Fruit fly (Drosophila melanogaster) whole organism, embryonic: Measurements from ENCODE around the gene slpr.

Source experiments
- ATbp ChIP-seq: fragments of 200-800 bp; sonication (Bioruptor generic); optimal IDR thresholded peaks from 2 replicates; lab custom pipeline; 2017; ENCODE audit warnings: missing biosample characterization, mild to moderate bottlenecking, missing genetic modification characterization, missing genetic modification reagents
- BtbVII ChIP-seq: fragments of 200-800 bp; sonication (Bioruptor generic); optimal IDR thresholded peaks from 3 replicates; lab custom pipeline; 2017; ENCODE audit warnings: missing biosample characterization, mild to moderate bottlenecking, missing genetic modification characterization
- C15 ChIP-seq: fragments of 200-800 bp; sonication (Bioruptor generic); IDR thresholded peaks from 3 replicates; pipeline ENCODE4 v1.3.6; 2022; ENCODE audit warnings: missing biosample characterization, missing genetic modification characterization
- CG10431 ChIP-seq: fragments of 200-800 bp; sonication (Bioruptor generic); optimal IDR thresholded peaks from 3 replicates; lab custom pipeline; 2018; ENCODE audit warnings: missing biosample characterization, mild to moderate bottlenecking, missing genetic modification characterization
- CG11085 ChIP-seq: fragments of 200-800 bp; sonication (Bioruptor generic); IDR thresholded peaks from 2 replicates; pipeline ENCODE4 v1.3.6; 2022; ENCODE audit warnings: missing biosample characterization, missing genetic modification characterization
- CG11398 ChIP-seq: fragments of 200-800 bp; sonication (Bioruptor generic); optimal IDR thresholded peaks from 2 replicates; lab custom pipeline; 2016; ENCODE audit warnings: missing biosample characterization, missing genetic modification characterization
- CG12942 ChIP-seq: fragments of 200-800 bp; sonication (Bioruptor generic); optimal IDR thresholded peaks from 3 replicates; lab custom pipeline; 2016; ENCODE audit warnings: missing biosample characterization, missing genetic modification characterization
- CG15011 ChIP-seq: fragments of 200-800 bp; sonication (Bioruptor generic); optimal IDR thresholded peaks from 3 replicates; lab custom pipeline; 2018; ENCODE audit warnings: missing biosample characterization, mild to moderate bottlenecking, missing genetic modification characterization
- CG15514 ChIP-seq: fragments of 200-800 bp; sonication (Bioruptor generic); optimal IDR thresholded peaks from 3 replicates; lab custom pipeline; 2017; ENCODE audit warnings: missing biosample characterization, missing genetic modification characterization, mild to moderate bottlenecking, moderate library complexity, missing genetic modification reagents
- CG15601 ChIP-seq: fragments of 200-800 bp; sonication (Bioruptor generic); optimal IDR thresholded peaks from 3 replicates; lab custom pipeline; 2019; ENCODE audit warnings: missing biosample characterization, mild to moderate bottlenecking, missing genetic modification characterization, moderate library complexity
- CG17186 ChIP-seq: fragments of 200-800 bp; sonication (Bioruptor generic); optimal IDR thresholded peaks from 3 replicates; lab custom pipeline; 2017; ENCODE audit warnings: missing biosample characterization, missing genetic modification reagents, missing genetic modification characterization
- CG2120 ChIP-seq: fragments of 200-800 bp; sonication (Bioruptor generic); optimal IDR thresholded peaks from 3 replicates; lab custom pipeline; 2016; ENCODE audit warnings: missing biosample characterization, missing genetic modification characterization
- CG31365 ChIP-seq: fragments of 200-800 bp; sonication (Bioruptor generic); optimal IDR thresholded peaks from 2 replicates; lab custom pipeline; 2018; ENCODE audit warnings: missing biosample characterization, mild to moderate bottlenecking, missing genetic modification characterization
- CG32772 ChIP-seq: fragments of 200-800 bp; sonication (Bioruptor generic); IDR thresholded peaks from 2 replicates; pipeline ENCODE4 v1.3.6; 2022; ENCODE audit warnings: missing biosample characterization, missing genetic modification characterization
- CG33557 ChIP-seq: fragments of 200-800 bp; sonication (Bioruptor generic); optimal IDR thresholded peaks from 2 replicates; lab custom pipeline; 2019; ENCODE audit warnings: missing biosample characterization, mild to moderate bottlenecking, missing genetic modification characterization, moderate library complexity
- CG34376 ChIP-seq: fragments of 200-800 bp; sonication (Bioruptor generic); optimal IDR thresholded peaks from 2 replicates; lab custom pipeline; 2018; ENCODE audit warnings: missing biosample characterization, mild to moderate bottlenecking, missing genetic modification characterization
- CG4360 ChIP-seq: fragments of 200-800 bp; sonication (Bioruptor generic); IDR thresholded peaks from 2 replicates; pipeline ENCODE4 v1.3.6; 2022; ENCODE audit warnings: missing biosample characterization, missing genetic modification characterization
- CG7963 ChIP-seq: fragments of 200-800 bp; sonication (Bioruptor generic); IDR thresholded peaks from 3 replicates; pipeline ENCODE4 v1.3.6; 2022; ENCODE audit warnings: missing biosample characterization, missing genetic modification characterization; ENCODE audit not compliant: partially characterized antibody
- CG7987 ChIP-seq: fragments of 200-800 bp; sonication (Bioruptor generic); optimal IDR thresholded peaks from 2 replicates; lab custom pipeline; 2018; ENCODE audit warnings: missing biosample characterization, mild to moderate bottlenecking, missing genetic modification characterization, moderate library complexity
- CG8290 ChIP-seq, 3 experiments: fragments of 200-800 bp; sonication (Bioruptor generic); optimal IDR thresholded peaks; 2 replicates each; lab custom pipeline; 2016 to 2019; ENCODE audit warnings: missing biosample characterization in 3 of 3, missing genetic modification characterization in 3 of 3, mild to moderate bottlenecking in 2 of 3, moderate library complexity in 1 of 3
- CG9817 ChIP-seq: fragments of 200-800 bp; sonication (Bioruptor generic); optimal IDR thresholded peaks from 2 replicates; lab custom pipeline; 2018; ENCODE audit warnings: missing biosample characterization, mild to moderate bottlenecking, missing genetic modification characterization, moderate library complexity
- CTCF ChIP-seq: fragments of 200-800 bp; sonication (Bioruptor generic); optimal IDR thresholded peaks from 2 replicates; lab custom pipeline; 2017; ENCODE audit warnings: missing biosample characterization, mild to moderate bottlenecking, missing genetic modification characterization, moderate library complexity
- HLH54F ChIP-seq: fragments of 200-800 bp; sonication (Bioruptor generic); optimal IDR thresholded peaks from 3 replicates; lab custom pipeline; 2016; ENCODE audit warnings: missing biosample characterization, missing genetic modification characterization
- HLHmδ ChIP-seq: fragments of 200-800 bp; sonication (Bioruptor generic); optimal IDR thresholded peaks from 2 replicates; lab custom pipeline; 2018; ENCODE audit warnings: missing biosample characterization, mild to moderate bottlenecking, missing genetic modification characterization, moderate library complexity
- Hr3 ChIP-seq: fragments of 200-800 bp; sonication (Bioruptor generic); optimal IDR thresholded peaks from 3 replicates; lab custom pipeline; 2016; ENCODE audit warnings: missing biosample characterization, missing genetic modification characterization
- Hr39 ChIP-seq: fragments of >200 bp; optimal IDR thresholded peaks from 2 replicates; lab custom pipeline; 2017
- Meics ChIP-seq: fragments of 200-800 bp; sonication (Bioruptor generic); optimal IDR thresholded peaks from 2 replicates; lab custom pipeline; 2017; ENCODE audit warnings: missing biosample characterization, mild to moderate bottlenecking, missing genetic modification characterization
- Mes4 ChIP-seq: fragments of 200-800 bp; sonication (Bioruptor generic); optimal IDR thresholded peaks from 2 replicates; lab custom pipeline; 2016; ENCODE audit warnings: missing biosample characterization, missing genetic modification characterization
- Nf-YC ChIP-seq: fragments of 200-800 bp; optimal IDR thresholded peaks from 3 replicates; lab custom pipeline; 2019; ENCODE audit warnings: missing biosample characterization, mild to moderate bottlenecking, missing genetic modification characterization, moderate library complexity
- Oli ChIP-seq: fragments of 200-800 bp; sonication (Bioruptor generic); optimal IDR thresholded peaks from 2 replicates; lab custom pipeline; 2018; ENCODE audit warnings: missing biosample characterization, mild to moderate bottlenecking, missing genetic modification characterization, moderate library complexity
- Rfx ChIP-seq: fragments of 200-800 bp; sonication (Bioruptor generic); IDR thresholded peaks from 2 replicates; pipeline ENCODE4 v1.3.6; 2022; ENCODE audit warnings: missing biosample characterization, missing genetic modification characterization
- Sin3A ChIP-seq: fragments of >200 bp; optimal IDR thresholded peaks from 2 replicates; lab custom pipeline; 2018
- YL-1 ChIP-seq: fragments of 200-800 bp; sonication (Bioruptor generic); optimal IDR thresholded peaks from 3 replicates; lab custom pipeline; 2017; ENCODE audit warnings: missing biosample characterization, mild to moderate bottlenecking, missing genetic modification characterization
- ato ChIP-seq: fragments of 200-800 bp; sonication (Bioruptor generic); IDR thresholded peaks from 2 replicates; pipeline ENCODE4 v1.3.6; 2022; ENCODE audit warnings: missing biosample characterization, missing genetic modification characterization; ENCODE audit not compliant: partially characterized antibody
- chinmo ChIP-seq: fragments of 200-800 bp; sonication (Bioruptor generic); IDR thresholded peaks from 4 replicates; pipeline ENCODE4 v1.3.6; 2022; ENCODE audit warnings: missing biosample characterization, missing genetic modification characterization; ENCODE audit not compliant: partially characterized antibody
- ci ChIP-seq: fragments of 200-800 bp; sonication (Bioruptor generic); IDR thresholded peaks from 3 replicates; pipeline ENCODE4 v1.3.6; 2022; ENCODE audit warnings: missing biosample characterization, missing genetic modification characterization
- dan ChIP-seq: fragments of 200-800 bp; sonication (Bioruptor generic); IDR thresholded peaks from 2 replicates; pipeline ENCODE4 v1.3.6; 2022; ENCODE audit warnings: missing biosample characterization, missing genetic modification characterization
- emc ChIP-seq: fragments of 200-800 bp; sonication (Bioruptor generic); optimal IDR thresholded peaks from 2 replicates; lab custom pipeline; 2016; ENCODE audit warnings: missing biosample characterization, missing genetic modification characterization
- fru ChIP-seq: fragments of >200 bp; optimal IDR thresholded peaks from 2 replicates; lab custom pipeline; 2017
- ham ChIP-seq: fragments of 200-800 bp; sonication (Bioruptor generic); IDR thresholded peaks from 2 replicates; pipeline ENCODE4 v1.3.6; 2022; ENCODE audit warnings: missing biosample characterization, missing genetic modification characterization
- ind ChIP-seq: fragments of 200-800 bp; sonication (Bioruptor generic); optimal IDR thresholded peaks from 3 replicates; lab custom pipeline; 2016; ENCODE audit warnings: missing biosample characterization, missing genetic modification characterization
- pan ChIP-seq, 4 experiments: fragments of >200 bp in 3 of 4; fragments of 200-800 bp in 1 of 4; sonication (Bioruptor generic) in 1 of 4; optimal IDR thresholded peaks in 3 of 4; IDR thresholded peaks in 1 of 4; 2 replicates each; pipeline versions ENCODE4 v1.3.6 to Lab custom; 2017 to 2022; ENCODE audit warnings: missing biosample characterization in 2 of 4, missing genetic modification characterization in 2 of 4, mixed read lengths in 1 of 4
- pfk ChIP-seq: fragments of 200-800 bp; sonication (Bioruptor generic); optimal IDR thresholded peaks from 2 replicates; lab custom pipeline; 2018; ENCODE audit warnings: missing biosample characterization, mild to moderate bottlenecking, missing genetic modification characterization, moderate library complexity
- pros ChIP-seq: fragments of 200-800 bp; sonication (Bioruptor generic); optimal IDR thresholded peaks from 3 replicates; lab custom pipeline; 2019; ENCODE audit warnings: missing biosample characterization, mild to moderate bottlenecking, missing genetic modification characterization, moderate library complexity
- pzg ChIP-seq: fragments of 200-800 bp; sonication (Bioruptor generic); optimal IDR thresholded peaks from 3 replicates; lab custom pipeline; 2018; ENCODE audit warnings: missing biosample characterization, mild to moderate bottlenecking, missing genetic modification characterization, moderate library complexity
- rib ChIP-seq: fragments of 200-800 bp; sonication (Bioruptor generic); IDR thresholded peaks from 2 replicates; pipeline ENCODE4 v1.3.6; 2022; ENCODE audit warnings: missing biosample characterization, missing genetic modification characterization
- run ChIP-seq: fragments of 200-800 bp; sonication (Bioruptor generic); optimal IDR thresholded peaks from 3 replicates; lab custom pipeline; 2018; ENCODE audit warnings: missing biosample characterization, mild to moderate bottlenecking, missing genetic modification characterization
- sens ChIP-seq: fragments of 200-800 bp; sonication (Bioruptor generic); peaks from one replicate; lab custom pipeline; 2016; ENCODE audit warnings: missing biosample characterization, missing genetic modification characterization
- slou ChIP-seq: fragments of 200-800 bp; sonication (Bioruptor generic); optimal IDR thresholded peaks from 3 replicates; lab custom pipeline; 2016; ENCODE audit warnings: missing biosample characterization, missing genetic modification characterization
- toy ChIP-seq: fragments of 200-800 bp; sonication (Bioruptor generic); IDR thresholded peaks from 2 replicates; pipeline ENCODE4 v1.3.6; 2022; ENCODE audit warnings: missing biosample characterization, missing genetic modification characterization
- zf30C ChIP-seq: fragments of 200-800 bp; sonication (Bioruptor generic); optimal IDR thresholded peaks from 3 replicates; lab custom pipeline; 2018; ENCODE audit warnings: missing biosample characterization, mild to moderate bottlenecking, missing genetic modification characterization

The slpr gene

DNA sequence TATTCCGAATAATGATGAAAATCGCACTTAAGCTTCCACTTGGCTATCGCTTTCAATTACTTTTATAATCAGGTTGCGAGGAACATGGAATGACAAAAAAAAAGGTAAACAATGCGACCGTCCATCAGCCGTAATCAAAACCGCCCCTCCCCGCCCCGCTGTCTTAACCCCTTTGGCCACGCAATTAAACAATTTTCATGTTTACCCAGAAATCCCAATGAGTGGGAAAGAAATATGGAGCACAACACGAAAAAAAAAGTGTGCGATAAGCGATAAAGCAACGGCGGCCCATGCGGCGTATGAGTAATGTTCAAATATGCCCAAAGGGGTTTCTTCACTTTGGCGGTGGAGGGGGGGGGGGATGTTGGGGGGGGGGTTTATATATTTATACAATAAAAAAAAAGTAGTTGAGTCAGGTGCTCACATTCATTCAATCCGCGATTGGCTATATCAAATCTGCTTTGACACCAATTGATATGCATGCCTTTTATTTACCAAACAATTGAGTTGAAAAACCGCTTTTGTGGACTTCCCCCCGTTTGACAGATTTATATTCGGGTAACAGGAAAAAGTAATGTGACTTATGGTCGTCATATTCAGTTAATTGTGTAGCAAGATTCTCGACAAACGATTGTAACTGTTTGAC, 22.1 kb upstream of the slpr start (continued):
- peak; percentile 25 for TF ChIP-seq Meics (GFP tag; lab: Kevin White, UChicago)
- no peak for TF ChIP-seq CG15011
- no peak for TF ChIP-seq ato
- no peak for TF ChIP-seq Sin3A (lab: Kevin White, UChicago)
- TF ChIP-seq fru (lab: Kevin White, UChicago): no peak
- TF ChIP-seq CG15601 (tag; lab: Kevin White, UChicago): peak; percentile 13
- no peak for TF ChIP-seq CG4360 (GFP tag; lab: Robert Waterston, UW)
- no peak for TF ChIP-seq dan (GFP tag; lab: Robert Waterston, UW)
- no peak for TF ChIP-seq CG9817 (tag; lab: Kevin White, UChicago)
- TF ChIP-seq slou (GFP tag; lab: Kevin White, UChicago): no peak
- TF ChIP-seq CG34376 (GFP tag; lab: Kevin White, UChicago): peak; percentile 65
- no peak for TF ChIP-seq emc (GFP tag; lab: Kevin White, UChicago)
- peak; percentile 47; the same call in 1 of the 2 replicates for TF ChIP-seq CG32772 (GFP tag; lab: Robert Waterston, UW)
- no peak for TF ChIP-seq toy (GFP tag; lab: Robert Waterston, UW)
- TF ChIP-seq CG7987 (GFP tag; lab: Kevin White, UChicago): peak; percentile 58
- no peak for TF ChIP-seq Hr39
- TF ChIP-seq C15: no peak
- TF ChIP-seq pzg (GFP tag; lab: Kevin White, UChicago): no peak
- TF ChIP-seq CG11398 (GFP tag; lab: Kevin White, UChicago): no peak
- no peak for TF ChIP-seq HLHmδ (GFP tag; lab: Kevin White, UChicago)
- no peak for TF ChIP-seq Mes4 (GFP tag; lab: Kevin White, UChicago)
- TF ChIP-seq CG2120 (GFP tag; lab: Kevin White, UChicago): no peak
- no peak for TF ChIP-seq CTCF (GFP tag; lab: Kevin White, UChicago)
- 0 out of 4 replicates have a peak, but pooled peaks have one; percentile 14 for TF ChIP-seq chinmo (GFP tag; lab: Robert Waterston, UW)
- no peak for TF ChIP-seq YL-1
- peak; percentile 22 for TF ChIP-seq CG15514
- TF ChIP-seq pfk (GFP tag; lab: Kevin White, UChicago): no peak
- TF ChIP-seq CG33557 (GFP tag; lab: Kevin White, UChicago): no peak
- no peak for TF ChIP-seq CG8290 (GFP tag; optimal IDR thresholded peaks at IDR 0.05; lab: Kevin White, UChicago)
- no peak for TF ChIP-seq CG8290 (tag; optimal IDR thresholded peaks at IDR 0.05; lab: Kevin White, UChicago)
- peak; percentile 8 for TF ChIP-seq CG10431 (GFP tag; lab: Kevin White, UChicago)
- TF ChIP-seq ham (GFP tag; lab: Robert Waterston, UW): no peak
- no peak for TF ChIP-seq HLH54F (GFP tag; lab: Kevin White, UChicago)
- TF ChIP-seq CG12942: no peak
- no peak for TF ChIP-seq zf30C (GFP tag; lab: Kevin White, UChicago)
- peak; percentile 11 for TF ChIP-seq ATbp
- TF ChIP-seq rib: no peak
- TF ChIP-seq Hr3: no peak
- TF ChIP-seq CG17186: no peak
- no peak for TF ChIP-seq CG31365 (tag; lab: Kevin White, UChicago)
- TF ChIP-seq pros (GFP tag; lab: Kevin White, UChicago): no peak
- TF ChIP-seq BtbVII (GFP tag; lab: Kevin White, UChicago): no peak
- TF ChIP-seq Oli: no peak
- peak; percentile 30 for TF ChIP-seq Nf-YC (tag; lab: Kevin White, UChicago)
- no peak for TF ChIP-seq CG7963 (GFP tag; lab: Robert Waterston, UW)
- no peak for TF ChIP-seq pan (optimal IDR thresholded peaks at IDR 0.05; lab: Kevin White, UChicago)
- peak in 1 of 2 experiments; percentile 13 for TF ChIP-seq pan (GFP tag; optimal IDR thresholded peaks at IDR 0.05 in 1 of 2, IDR thresholded peaks at IDR 0.05 in 1 of 2)
- no peak for TF ChIP-seq ind (GFP tag; lab: Kevin White, UChicago)
- TF ChIP-seq run (tag; lab: Kevin White, UChicago): no peak
- no peak for TF ChIP-seq sens (GFP tag; lab: Kevin White, UChicago)
- TF ChIP-seq ci (GFP tag; lab: Robert Waterston, UW): peak; percentile 46; the same call in 1 of the 3 replicates
- TF ChIP-seq CG11085 (GFP tag; lab: Robert Waterston, UW): no peak
- TF ChIP-seq Rfx: peak; percentile 29; the same call in 1 of the 2 replicates
